Worm (Caenorhabditis elegans) whole organism, L4 larva: ENCODE measurements around the gene K01D12.15.
"Not testable (repeated sequence)": the region's sequence is repeated elsewhere in the genome, so short reads cannot be mapped to it uniquely, and the experiment has no call there.

Experiments used
- T20F7.1 ChIP-seq: fragments of 200-800 bp; sonication (Bioruptor generic); optimal IDR thresholded peaks from 2 replicates; lab custom pipeline; 2018; ENCODE audit warnings: mild to moderate bottlenecking, missing genetic modification characterization, missing compliant biosample characterization
- ZK546.5 ChIP-seq, 2 experiments: sonication (generic microtip); optimal IDR thresholded peaks; 2 replicates each; lab custom pipeline; 2017; ENCODE audit warnings: missing biosample characterization in 2 of 2, missing genetic modification characterization in 2 of 2
- ama-1 ChIP-seq: fragments of 150-350 bp; optimal IDR thresholded peaks from 2 replicates; lab custom pipeline; 2014; ENCODE audit warnings: inconsistent platforms, mixed read lengths
- dpl-1 ChIP-seq: fragments of 150-350 bp; optimal IDR thresholded peaks from 2 replicates; lab custom pipeline; 2014; ENCODE audit warnings: missing biosample characterization, missing genetic modification reagents, missing genetic modification characterization
- fos-1 ChIP-seq: fragments of 150-350 bp; optimal IDR thresholded peaks from 2 replicates; lab custom pipeline; 2014; ENCODE audit warnings: missing biosample characterization, missing genetic modification characterization
- lin-39 ChIP-seq: fragments of 150-350 bp; optimal IDR thresholded peaks from 2 replicates; lab custom pipeline; 2014; ENCODE audit warnings: missing biosample characterization, missing genetic modification reagents, missing genetic modification characterization
- madf-9 ChIP-seq: fragments of 200-800 bp; sonication (Bioruptor generic); conservative IDR thresholded peaks from 2 replicates; pipeline ENCODE4 v1.3.6; 2022; ENCODE audit warnings: missing genetic modification reagents, missing genetic modification characterization, missing compliant biosample characterization
- mdl-1 ChIP-seq, 2 experiments: fragments of 150-350 bp in 1 of 2; sonication (generic microtip) in 1 of 2; optimal IDR thresholded peaks; 2 replicates each; lab custom pipeline; 2014 to 2017; ENCODE audit warnings: missing biosample characterization in 2 of 2, missing genetic modification characterization in 2 of 2
- mxl-2 ChIP-seq: fragments of 200-800 bp; sonication (Bioruptor generic); conservative IDR thresholded peaks from 2 replicates; pipeline ENCODE4 v1.3.6; 2022; ENCODE audit warnings: missing genetic modification reagents, missing genetic modification characterization, missing compliant biosample characterization
- nhr-11 ChIP-seq: fragments of 150-350 bp; optimal IDR thresholded peaks from 2 replicates; lab custom pipeline; 2014; ENCODE audit warnings: missing biosample characterization, missing genetic modification characterization
- nhr-237 ChIP-seq: sonication (generic microtip); optimal IDR thresholded peaks from 2 replicates; lab custom pipeline; 2017; ENCODE audit warnings: missing biosample characterization, missing genetic modification characterization
- rbr-2 ChIP-seq: sonication (generic microtip); optimal IDR thresholded peaks from 2 replicates; lab custom pipeline; 2016; ENCODE audit warnings: missing genotype, missing genetic modification characterization, missing compliant biosample characterization

DNA sequence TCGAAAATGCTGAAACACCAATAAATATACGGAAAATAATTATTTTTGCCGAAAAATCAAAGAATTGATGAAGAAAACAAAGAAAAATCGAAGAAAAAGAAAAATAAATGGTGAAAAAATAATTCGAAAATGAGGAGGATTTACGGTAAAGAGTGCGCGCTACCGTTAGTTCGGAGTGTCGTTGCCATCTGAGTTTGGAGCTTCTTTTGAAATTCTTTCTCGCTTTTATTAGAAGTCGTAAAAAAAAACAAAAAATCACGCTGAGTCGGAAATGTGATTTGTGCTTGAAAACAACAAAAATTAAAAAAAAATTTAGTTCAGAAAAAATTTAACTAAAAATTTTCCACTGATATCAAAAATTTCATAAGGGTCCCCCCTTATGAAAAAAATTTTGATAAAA, 12.0 kb upstream of the K01D12.15 start, which contains the start of gene F23H12.10:
- not testable (repeated sequence) for TF ChIP-seq rbr-2 (tag; lab: Kevin White, UChicago); ZK546.5 (tag; optimal IDR thresholded peaks at IDR 0.05; lab: Kevin White, UChicago); madf-9 (GFP tag; lab: Robert Waterston, UW); nhr-237 (tag; lab: Kevin White, UChicago); T20F7.1; dpl-1 (GFP tag; lab: Kevin White, UChicago); nhr-11 (tag; lab: Kevin White, UChicago); ama-1 (lab: Kevin White, UChicago); lin-39 (tag; lab: Kevin White, UChicago); fos-1 (tag; lab: Kevin White, UChicago); mxl-2 (GFP tag; lab: Robert Waterston, UW); mdl-1 (tag; optimal IDR thresholded peaks at IDR 0.05; lab: Kevin White, UChicago)
